Worm (Caenorhabditis elegans) whole organism, midembryonic: Measurements from ENCODE around the gene nhr-37.

Experiments
- klf-2 ChIP-seq: fragments of 200-800 bp; sonication (Bioruptor generic); conservative IDR thresholded peaks from 2 replicates; pipeline ENCODE4 v1.3.6; 2022; ENCODE audit warnings: missing genetic modification reagents, missing genetic modification characterization, missing compliant biosample characterization
- tab-1 ChIP-seq: fragments of 200-800 bp; sonication (Bioruptor generic); IDR thresholded peaks from 2 replicates; pipeline ENCODE4 v1.3.6; 2022; ENCODE audit warnings: missing genetic modification characterization, missing compliant biosample characterization

DNA sequence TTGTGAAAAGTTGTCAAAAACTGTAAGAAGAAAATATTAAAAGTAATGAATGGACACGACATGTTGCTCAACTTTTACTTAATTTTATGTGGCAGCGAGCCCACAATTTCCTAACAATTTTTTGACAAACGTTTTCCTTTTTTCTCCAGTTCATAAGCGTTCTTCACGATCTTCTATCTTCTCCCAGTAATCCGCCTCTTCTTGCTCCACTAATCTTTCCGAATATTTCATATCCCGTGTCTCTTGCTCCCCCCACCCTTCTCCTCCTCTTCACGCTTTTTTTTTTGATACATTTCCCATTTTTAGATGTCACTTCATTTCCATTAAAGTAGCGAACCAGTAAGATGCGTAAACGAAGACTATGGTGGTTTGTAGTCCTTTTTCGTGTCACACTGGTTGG, 10.9 kb downstream of the nhr-37 start, which contains the start of gene scd-2:
- TF ChIP-seq klf-2 (GFP tag; lab: Robert Waterston, UW), result no peak
- TF ChIP-seq tab-1 (GFP tag; lab: Robert Waterston, UW), result no peak
